Worm (Caenorhabditis elegans) whole organism, L4 larva: ENCODE measurements around the gene aexr-1.

ENCODE experiments used
- D1046.2 ChIP-seq: fragments of 200-800 bp; sonication (Bioruptor generic); IDR thresholded peaks from 2 replicates; pipeline ENCODE4 v1.3.6; 2022; ENCODE audit warnings: missing genetic modification characterization, missing compliant biosample characterization
- F37D6.2 ChIP-seq: sonication (generic microtip); optimal IDR thresholded peaks from 2 replicates; lab custom pipeline; 2016; ENCODE audit warnings: mild to moderate bottlenecking, missing genetic modification characterization, missing compliant biosample characterization
- R02D3.7 ChIP-seq: fragments of 150-350 bp; sonication (generic microtip); optimal IDR thresholded peaks from 3 replicates; lab custom pipeline; 2014; ENCODE audit warnings: missing biosample characterization, missing genetic modification characterization
- T20F7.1 ChIP-seq: fragments of 200-800 bp; sonication (Bioruptor generic); optimal IDR thresholded peaks from 2 replicates; lab custom pipeline; 2018; ENCODE audit warnings: mild to moderate bottlenecking, missing genetic modification characterization, missing compliant biosample characterization
- Y5F2A.4 ChIP-seq: fragments of 200-800 bp; sonication (Bioruptor generic); optimal IDR thresholded peaks from 2 replicates; lab custom pipeline; 2018; ENCODE audit warnings: mild to moderate bottlenecking, missing genetic modification characterization, missing compliant biosample characterization
- ZK546.5 ChIP-seq, 2 experiments: sonication (generic microtip); optimal IDR thresholded peaks; 2 replicates each; lab custom pipeline; 2017; ENCODE audit warnings: missing biosample characterization in 2 of 2, missing genetic modification characterization in 2 of 2
- aha-1 ChIP-seq: fragments of 150-350 bp; peaks from one replicate; lab custom pipeline; 2014; ENCODE audit warnings: missing biosample characterization, missing genetic modification characterization
- ama-1 ChIP-seq: fragments of 150-350 bp; optimal IDR thresholded peaks from 2 replicates; lab custom pipeline; 2014; ENCODE audit warnings: inconsistent platforms, mixed read lengths
- arid-1 ChIP-seq: fragments of 200-800 bp; sonication (Bioruptor generic); conservative IDR thresholded peaks from 2 replicates; pipeline ENCODE4 v1.3.6; 2022; ENCODE audit warnings: missing genetic modification reagents, missing genetic modification characterization, missing compliant biosample characterization
- ceh-20 ChIP-seq: fragments of 200-800 bp; sonication (Bioruptor generic); IDR thresholded peaks from 2 replicates; pipeline ENCODE4 v1.3.6; 2022; ENCODE audit warnings: missing genetic modification reagents, missing genetic modification characterization, missing compliant biosample characterization
- ceh-32 ChIP-seq: sonication (generic microtip); optimal IDR thresholded peaks from 2 replicates; lab custom pipeline; 2016; ENCODE audit warnings: mild to moderate bottlenecking, missing genetic modification characterization, missing compliant biosample characterization; ENCODE audit not compliant: poor library complexity
- ctbp-1 ChIP-seq: fragments of 200-800 bp; sonication (Bioruptor generic); IDR thresholded peaks from 2 replicates; pipeline ENCODE4 v1.3.6; 2022; ENCODE audit warnings: missing genetic modification reagents, missing genetic modification characterization, missing compliant biosample characterization
- daf-12 ChIP-seq: fragments of 150-350 bp; optimal IDR thresholded peaks from 2 replicates; lab custom pipeline; 2014; ENCODE audit warnings: missing biosample characterization, missing genetic modification reagents, missing genetic modification characterization
- daf-16 ChIP-seq, 3 experiments: sonication (generic microtip); optimal IDR thresholded peaks; 2 replicates each; lab custom pipeline; 2016 to 2017; ENCODE audit warnings: missing genetic modification characterization in 3 of 3, missing genetic modification reagents in 3 of 3, mild to moderate bottlenecking in 2 of 3, missing compliant biosample characterization in 2 of 3, missing biosample characterization in 1 of 3, moderate library complexity in 1 of 3
- dmd-6 ChIP-seq: fragments of 200-800 bp; sonication (Bioruptor generic); IDR thresholded peaks from 2 replicates; pipeline ENCODE4 v1.3.6; 2022; ENCODE audit warnings: missing genetic modification reagents, missing genetic modification characterization, missing compliant biosample characterization
- dmd-8 ChIP-seq: fragments of 200-800 bp; sonication (Bioruptor generic); IDR thresholded peaks from 2 replicates; pipeline ENCODE4 v1.3.6; 2022; ENCODE audit warnings: missing genetic modification characterization, missing compliant biosample characterization
- dve-1 ChIP-seq: sonication (generic microtip); optimal IDR thresholded peaks from 2 replicates; lab custom pipeline; 2017; ENCODE audit warnings: antibody characterized with exemption, mild to moderate bottlenecking, missing genetic modification characterization, missing compliant biosample characterization; ENCODE audit not compliant: insufficient read depth
- egl-27 ChIP-seq: sonication (generic microtip); optimal IDR thresholded peaks from 3 replicates; lab custom pipeline; 2017; ENCODE audit warnings: missing biosample characterization, missing genetic modification reagents, missing genetic modification characterization
- fkh-10 ChIP-seq: fragments of 150-350 bp; optimal IDR thresholded peaks from 2 replicates; lab custom pipeline; 2014; ENCODE audit warnings: missing biosample characterization, missing genetic modification reagents, missing genetic modification characterization
- hlh-11 ChIP-seq: fragments of 200-800 bp; sonication (Bioruptor generic); optimal IDR thresholded peaks from 2 replicates; lab custom pipeline; 2018; ENCODE audit warnings: mild to moderate bottlenecking, missing genetic modification characterization, missing compliant biosample characterization
- hlh-30 ChIP-seq: sonication (generic microtip); optimal IDR thresholded peaks from 2 replicates; lab custom pipeline; 2017; ENCODE audit warnings: antibody characterized with exemption, mild to moderate bottlenecking, missing genetic modification characterization, missing compliant biosample characterization; ENCODE audit not compliant: insufficient read depth
- lim-7 ChIP-seq: fragments of 200-800 bp; sonication (Bioruptor generic); IDR thresholded peaks from 2 replicates; pipeline ENCODE4 v1.3.6; 2022; ENCODE audit warnings: missing genetic modification characterization, missing compliant biosample characterization
- lin-1 ChIP-seq: fragments of 200-800 bp; sonication (Bioruptor generic); IDR thresholded peaks from 2 replicates; pipeline ENCODE4 v1.3.6; 2022; ENCODE audit warnings: missing genetic modification reagents, missing genetic modification characterization, missing compliant biosample characterization
- lin-38 ChIP-seq: fragments of 200-800 bp; sonication (Bioruptor generic); IDR thresholded peaks from 2 replicates; pipeline ENCODE4 v1.3.6; 2022; ENCODE audit warnings: missing genetic modification reagents, missing genetic modification characterization, missing compliant biosample characterization
- mdl-1 ChIP-seq, 2 experiments: fragments of 150-350 bp in 1 of 2; sonication (generic microtip) in 1 of 2; optimal IDR thresholded peaks; 2 replicates each; lab custom pipeline; 2014 to 2017; ENCODE audit warnings: missing biosample characterization in 2 of 2, missing genetic modification characterization in 2 of 2
- mdt-29 ChIP-seq: fragments of 200-800 bp; sonication (Bioruptor generic); IDR thresholded peaks from 2 replicates; pipeline ENCODE4 v1.3.6; 2022; ENCODE audit warnings: missing genetic modification reagents, missing genetic modification characterization, missing compliant biosample characterization
- mxl-2 ChIP-seq: fragments of 200-800 bp; sonication (Bioruptor generic); conservative IDR thresholded peaks from 2 replicates; pipeline ENCODE4 v1.3.6; 2022; ENCODE audit warnings: missing genetic modification reagents, missing genetic modification characterization, missing compliant biosample characterization
- nhr-102 ChIP-seq: sonication (generic microtip); optimal IDR thresholded peaks from 2 replicates; lab custom pipeline; 2016; ENCODE audit warnings: mild to moderate bottlenecking, missing genetic modification characterization, moderate library complexity, missing compliant biosample characterization
- nhr-41 ChIP-seq: fragments of 200-800 bp; sonication (Bioruptor generic); IDR thresholded peaks from 2 replicates; pipeline ENCODE4 v1.3.6; 2022; ENCODE audit warnings: missing genetic modification reagents, missing genetic modification characterization, missing compliant biosample characterization
- nhr-42 ChIP-seq: fragments of 200-800 bp; sonication (Bioruptor generic); IDR thresholded peaks from 2 replicates; pipeline ENCODE4 v1.3.6; 2022; ENCODE audit warnings: missing genetic modification characterization, missing compliant biosample characterization
- nhr-77 ChIP-seq: fragments of 150-350 bp; optimal IDR thresholded peaks from 2 replicates; lab custom pipeline; 2014; ENCODE audit warnings: missing biosample characterization, missing genetic modification characterization
- pqm-1 ChIP-seq: sonication (generic microtip); optimal IDR thresholded peaks from 2 replicates; lab custom pipeline; 2017; ENCODE audit warnings: missing biosample characterization, missing genetic modification characterization
- rbr-2 ChIP-seq: sonication (generic microtip); optimal IDR thresholded peaks from 2 replicates; lab custom pipeline; 2016; ENCODE audit warnings: missing genotype, missing genetic modification characterization, missing compliant biosample characterization
- saeg-2 ChIP-seq: fragments of 200-800 bp; sonication (Bioruptor generic); IDR thresholded peaks from 2 replicates; pipeline ENCODE4 v1.3.6; 2022; ENCODE audit warnings: missing genetic modification reagents, missing genetic modification characterization, missing compliant biosample characterization
- sdz-12 ChIP-seq: fragments of 200-800 bp; sonication (Bioruptor generic); optimal IDR thresholded peaks from 2 replicates; lab custom pipeline; 2018; ENCODE audit warnings: mild to moderate bottlenecking, missing genetic modification characterization, missing compliant biosample characterization
- tra-1 ChIP-seq: fragments of 200-800 bp; sonication (Bioruptor generic); IDR thresholded peaks from 2 replicates; pipeline ENCODE4 v1.3.6; 2022; ENCODE audit warnings: missing genetic modification reagents, missing genetic modification characterization, missing compliant biosample characterization
- vab-7 ChIP-seq: fragments of 200-800 bp; sonication (Bioruptor generic); IDR thresholded peaks from 2 replicates; pipeline ENCODE4 v1.3.6; 2022; ENCODE audit warnings: missing genetic modification reagents, missing genetic modification characterization, missing compliant biosample characterization
- zfp-3 ChIP-seq: fragments of 200-800 bp; sonication (Bioruptor generic); conservative IDR thresholded peaks from 2 replicates; pipeline ENCODE4 v1.3.6; 2022; ENCODE audit warnings: missing genetic modification reagents, missing genetic modification characterization, missing compliant biosample characterization
- ztf-7 ChIP-seq: fragments of 150-350 bp; optimal IDR thresholded peaks from 2 replicates; lab custom pipeline; 2014; ENCODE audit warnings: missing biosample characterization, missing genetic modification characterization

The aexr-1 gene

ce11 chrX:6609251-6609650 is 25.8 kb downstream of the aexr-1 start:
- TF ChIP-seq lim-7 (GFP tag; lab: Robert Waterston, UW) = no peak
- no peak for TF ChIP-seq pqm-1
- TF ChIP-seq lin-38 (GFP tag; lab: Robert Waterston, UW) = peak; percentile 26
- TF ChIP-seq hlh-11 = peak; percentile 6
- no peak for TF ChIP-seq sdz-12 (GFP tag; lab: Kevin White, UChicago)
- peak; percentile 34 for TF ChIP-seq T20F7.1 (GFP tag; lab: Kevin White, UChicago)
- TF ChIP-seq nhr-102 = peak; percentile 42
- TF ChIP-seq ceh-32 = no peak
- 0 out of 2 replicates have a peak, but pooled peaks have one; percentile 16 for TF ChIP-seq nhr-42 (GFP tag; lab: Robert Waterston, UW)
- TF ChIP-seq, all 104 proteins: peak for 5

ce11 chrX:6607599-6607998 is 27.5 kb downstream of the aexr-1 start:
- TF ChIP-seq D1046.2 (GFP tag; lab: Robert Waterston, UW) (0 out of 2 replicates have a peak, but pooled peaks have one; percentile 62), nhr-77 (tag; lab: Kevin White, UChicago) (peak; percentile 32), ctbp-1 (GFP tag; lab: Robert Waterston, UW) (no peak), dve-1 (tag; lab: Kevin White, UChicago) (peak; percentile 75), R02D3.7 (tag; lab: Kevin White, UChicago) (no peak), daf-16 (GFP tag; optimal IDR thresholded peaks at IDR 0.05; lab: Kevin White, UChicago) (no peak), daf-16 (tag; optimal IDR thresholded peaks at IDR 0.05; lab: Kevin White, UChicago) (peak; percentile 44), vab-7 (GFP tag; lab: Robert Waterston, UW) (no peak), zfp-3 (GFP tag; lab: Robert Waterston, UW) (0 out of 2 replicates have a peak, but pooled peaks have one; percentile 8), pqm-1 (peak; percentile 24), hlh-11 (peak; percentile 56), egl-27 (tag; lab: Kevin White, UChicago) (no peak), nhr-41 (no peak), dmd-8 (GFP tag; lab: Robert Waterston, UW) (no peak), dmd-6 (GFP tag; lab: Robert Waterston, UW) (peak; percentile 73), ZK546.5 (tag; optimal IDR thresholded peaks at IDR 0.05; lab: Kevin White, UChicago) (no peak), Y5F2A.4 (GFP tag; lab: Kevin White, UChicago) (no peak), ceh-20 (no peak), rbr-2 (tag; lab: Kevin White, UChicago) (no peak), daf-12 (tag; lab: Kevin White, UChicago) (no peak), F37D6.2 (tag; lab: Kevin White, UChicago) (no peak), mdl-1 (tag; optimal IDR thresholded peaks at IDR 0.05; lab: Kevin White, UChicago) (peak in 1 of 2 experiments; percentile 10), arid-1 (GFP tag; lab: Robert Waterston, UW) (no peak), mxl-2 (GFP tag; lab: Robert Waterston, UW) (no peak), tra-1 (GFP tag; lab: Robert Waterston, UW) (peak; percentile 50; the same call in 1 of the 2 replicates), mdt-29 (GFP tag; lab: Robert Waterston, UW) (peak; percentile 78), hlh-30 (peak; percentile 46), ztf-7 (tag; lab: Kevin White, UChicago) (no peak), lin-1 (GFP tag; lab: Robert Waterston, UW) (peak; percentile 46; the same call in 1 of the 2 replicates), fkh-10 (no peak), saeg-2 (GFP tag; lab: Robert Waterston, UW) (peak; percentile 47; the same call in 1 of the 2 replicates), ama-1 (no peak), aha-1 (no peak)
